Worm (Caenorhabditis elegans): Measurements from ENCODE around the gene C16C8.26.
A peak's percentile ranks its signal among the peaks of the same experiment; 100 is the strongest.

C16C8.26 gene

DNA sequence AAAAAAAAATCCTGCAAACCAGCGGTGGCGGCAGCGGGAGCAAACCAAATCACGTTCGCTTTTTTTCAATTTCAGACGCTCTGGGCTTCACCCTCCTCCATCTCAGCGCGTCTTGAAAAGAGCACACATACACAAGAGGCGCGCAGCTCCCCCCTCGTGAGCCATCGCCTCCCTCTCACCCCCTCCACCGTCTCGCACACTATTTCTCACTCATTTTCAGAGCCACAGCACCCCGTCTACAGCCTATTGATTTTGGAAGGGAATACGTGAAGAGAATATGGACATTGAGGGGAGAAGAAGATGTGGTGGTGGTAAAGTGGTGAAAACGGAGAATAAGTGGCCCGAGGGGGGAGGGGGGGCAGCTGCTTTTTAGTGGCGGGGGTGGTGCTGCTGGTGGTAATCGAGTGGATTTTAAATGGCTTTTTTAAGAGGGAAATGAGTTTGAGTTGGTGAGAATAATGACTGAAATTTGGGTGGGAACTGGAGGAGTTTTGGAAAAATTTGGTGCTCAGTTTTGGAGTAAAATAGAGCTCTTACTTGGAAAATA is 29.9 kb downstream of the C16C8.26 start:
- TF ChIP-seq nhr-71 (tag; optimal IDR thresholded peaks at IDR 0.05) (peak; percentile 16), fos-1 (tag; optimal IDR thresholded peaks at IDR 0.05) (no peak), fkh-8 (tag; optimal IDR thresholded peaks at IDR 0.05) (peak; percentile 62), sox-4 (tag; optimal IDR thresholded peaks at IDR 0.05) (no peak), nhr-11 (tag; optimal IDR thresholded peaks at IDR 0.05) (no peak), lsy-2 (tag; optimal IDR thresholded peaks at IDR 0.05) (peak in 1 of 2 experiments; percentile 39), lin-13 (GFP tag; optimal IDR thresholded peaks at IDR 0.05) (no peak), ceh-90 (tag; optimal IDR thresholded peaks at IDR 0.05) (no peak), unc-86 (tag; optimal IDR thresholded peaks at IDR 0.05) (peak; percentile 32), pag-3 (tag; optimal IDR thresholded peaks at IDR 0.05; ENCODE audit: borderline replicate concordance, insufficient read depth) (no peak), ces-1 (GFP tag; optimal IDR thresholded peaks at IDR 0.05) (peak; percentile 49), blmp-1 (tag; optimal IDR thresholded peaks at IDR 0.05) (no peak), hlh-4 (tag; optimal IDR thresholded peaks at IDR 0.05) (no peak), mef-2 (tag; optimal IDR thresholded peaks at IDR 0.05) (no peak), pqm-1 (tag; optimal IDR thresholded peaks at IDR 0.05) (no peak), ceh-82 (tag; optimal IDR thresholded peaks at IDR 0.05) (peak in 1 of 3 experiments; percentile 46), xbp-1 (tag; optimal IDR thresholded peaks at IDR 0.05) (no peak), swsn-7 (tag; optimal IDR thresholded peaks at IDR 0.05) (peak; percentile 25), dpl-1 (GFP tag; optimal IDR thresholded peaks at IDR 0.05) (peak in 1 of 3 experiments; percentile 26), lin-14 (GFP tag; optimal IDR thresholded peaks at IDR 0.05) (peak; percentile 88), nhr-47 (tag; optimal IDR thresholded peaks at IDR 0.05) (peak; percentile 48), mep-1 (tag; optimal IDR thresholded peaks at IDR 0.05) (peak; percentile 17), isw-1 (GFP tag; IDR thresholded peaks at IDR 0.05) (peak; percentile 47), hpl-2 (GFP tag; optimal IDR thresholded peaks at IDR 0.05) (no peak), elt-2 (tag; optimal IDR thresholded peaks at IDR 0.05) (no peak), fkh-10 (GFP tag; optimal IDR thresholded peaks at IDR 0.05) (peak; percentile 48), tbx-2 (tag; optimal IDR thresholded peaks at IDR 0.05) (no peak), efl-1 (optimal IDR thresholded peaks at IDR 0.05) (peak; percentile 17 to 38), efl-1 (GFP tag; optimal IDR thresholded peaks at IDR 0.05 in 1 of 2) (no peak), lin-35 (GFP tag; optimal IDR thresholded peaks at IDR 0.05) (peak in 1 of 2 experiments; percentile 9), lin-15B (tag; optimal IDR thresholded peaks at IDR 0.05) (no peak), aly-2 (tag; optimal IDR thresholded peaks at IDR 0.05) (no peak)

ce11 chrII:3425433-3425832 is 32.7 kb downstream of the C16C8.26 start, which contains the start of gene nep-11:
TSS of gene nep-11 (minus strand) at chrII:3425533.
- no peak for TF ChIP-seq lsy-2 (tag; optimal IDR thresholded peaks at IDR 0.05)
- TF ChIP-seq tbx-2 (tag; optimal IDR thresholded peaks at IDR 0.05): no peak
- no peak for TF ChIP-seq zag-1 (tag; optimal IDR thresholded peaks at IDR 0.05)
- TF ChIP-seq egl-27 (tag; optimal IDR thresholded peaks at IDR 0.05): no peak

DNA sequence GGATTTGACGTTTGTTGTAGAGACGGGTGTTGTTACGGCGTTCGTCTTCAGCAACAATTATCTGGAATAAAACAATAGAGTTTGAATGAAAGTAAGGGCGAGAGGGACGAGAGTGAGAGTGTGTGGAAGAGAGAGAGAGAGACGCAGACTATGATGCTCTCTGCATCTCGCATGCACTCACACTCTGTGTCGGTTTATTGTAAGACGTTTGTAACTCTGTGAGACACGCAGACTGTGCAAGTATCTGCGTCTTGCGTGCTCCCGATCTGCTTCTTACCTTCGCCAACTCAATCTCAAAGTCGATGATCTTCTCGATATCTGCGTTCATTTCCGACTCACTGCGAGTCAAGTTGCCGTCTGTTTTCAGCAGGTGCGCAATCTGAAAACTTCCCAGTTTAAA is 35.2 kb downstream of the C16C8.26 start:
- no peak for TF ChIP-seq efl-1 (optimal IDR thresholded peaks at IDR 0.05)
- peak in 1 of 2 experiments; percentile 80 for TF ChIP-seq efl-1 (GFP tag; optimal IDR thresholded peaks at IDR 0.05 in 1 of 2)
- no peak for TF ChIP-seq lsy-2 (tag; optimal IDR thresholded peaks at IDR 0.05)
- no peak for TF ChIP-seq ztf-11 (tag; optimal IDR thresholded peaks at IDR 0.05)
- no peak for TF ChIP-seq tbx-2 (tag; optimal IDR thresholded peaks at IDR 0.05)

ce11 chrII:3416528-3416927 is 41.6 kb downstream of the C16C8.26 start, which contains the start of gene nep-6:
TSS of gene nep-6 (plus strand) at chrII:3416828.
- TF ChIP-seq sup-37 (GFP tag; optimal IDR thresholded peaks at IDR 0.05): no peak
- TF ChIP-seq blmp-1 (tag; optimal IDR thresholded peaks at IDR 0.05): no peak
- no peak for TF ChIP-seq egl-27 (tag; optimal IDR thresholded peaks at IDR 0.05)
- TF ChIP-seq nhr-77 (tag; optimal IDR thresholded peaks at IDR 0.05): no peak
- TF ChIP-seq elt-2 (tag; optimal IDR thresholded peaks at IDR 0.05): no peak
- no peak for TF ChIP-seq nhr-19 (GFP tag; conservative IDR thresholded peaks at IDR 0.05)

All from whole organism, L1 larva.